Fruit fly (Drosophila melanogaster): ENCODE results near the gene Spn77Bc.

- TF ChIP-seq kay (GFP tag; ENCODE audit: borderline replicate concordance) (no peak), CG1620 (GFP tag; optimal IDR thresholded peaks at IDR 0.05) (no peak)
These were observed 10.7 kb downstream of the Spn77Bc start, which contains the start of gene CG5618 for dm6 chr3L:20353149-20353548.

Data from whole organism, adult.